Worm (Caenorhabditis elegans): Measurements from ENCODE around the gene D2023.3.
A peak's percentile ranks its signal among the peaks of the same experiment; 100 is the strongest.

Gene D2023.3

ce11 chrV:11811921-11812320 is at the start of gene D2023.3:
Gene D2023.3 (minus strand): TSS chrV:11812021.
- TF ChIP-seq fos-1 (tag; optimal IDR thresholded peaks at IDR 0.05) (no peak), nhr-10 (tag; optimal IDR thresholded peaks at IDR 0.05) (no peak), blmp-1 (tag; optimal IDR thresholded peaks at IDR 0.05; ENCODE audit: insufficient read depth) (no peak), unc-55 (GFP tag; optimal IDR thresholded peaks at IDR 0.05) (no peak), dmd-4 (tag; optimal IDR thresholded peaks at IDR 0.05) (no peak), F13H6.1 (tag; optimal IDR thresholded peaks at IDR 0.05) (no peak), nhr-21 (tag; optimal IDR thresholded peaks at IDR 0.05) (no peak), nhr-77 (tag; optimal IDR thresholded peaks at IDR 0.05) (no peak), lin-39 (tag; optimal IDR thresholded peaks at IDR 0.05) (no peak), nhr-11 (tag; optimal IDR thresholded peaks at IDR 0.05) (no peak), aly-2 (tag; optimal IDR thresholded peaks at IDR 0.05) (no peak), elt-1 (tag; optimal IDR thresholded peaks at IDR 0.05) (no peak), ama-1 (optimal IDR thresholded peaks at IDR 0.05) (no peak), nhr-237 (tag; optimal IDR thresholded peaks at IDR 0.05) (no peak), lin-11 (tag; optimal IDR thresholded peaks at IDR 0.05) (no peak), sem-4 (tag; optimal IDR thresholded peaks at IDR 0.05) (no peak), crh-2 (tag; optimal IDR thresholded peaks at IDR 0.05) (no peak), ceh-16 (tag; optimal IDR thresholded peaks at IDR 0.05) (no peak), peb-1 (tag; optimal IDR thresholded peaks at IDR 0.05) (no peak)

DNA sequence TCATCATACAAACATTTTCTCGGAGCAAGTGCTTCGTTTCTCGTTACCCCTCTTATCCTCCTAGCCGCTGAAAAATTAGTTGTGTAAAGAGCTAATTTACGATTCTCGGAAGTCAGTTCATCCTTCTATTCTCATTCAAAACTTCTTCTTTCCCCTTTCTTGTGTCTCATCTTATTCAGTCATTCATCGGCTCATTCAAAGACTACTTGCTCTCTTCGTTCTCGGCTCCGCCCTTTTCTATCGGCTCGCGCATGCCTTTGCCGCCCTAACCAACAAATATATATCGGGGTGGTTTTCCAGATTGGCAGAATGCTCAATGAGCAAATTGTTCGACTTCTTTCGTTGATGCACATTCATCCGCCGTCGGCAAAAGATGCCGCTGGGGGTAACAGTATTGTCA is 48.6 kb upstream of the D2023.3 start, which contains the start of gene R13H4.5:
R13H4.5 (plus strand) TSS at position 301 of the 400 bp plus-strand sequence.
- no peak for TF ChIP-seq skn-1 (tag; optimal IDR thresholded peaks at IDR 0.05)
- TF ChIP-seq ztf-1 (GFP tag; conservative IDR thresholded peaks at IDR 0.05), result 0 out of 2 replicates have a peak, but pooled peaks have one; percentile 35
- TF ChIP-seq unc-55 (GFP tag; optimal IDR thresholded peaks at IDR 0.05), result peak; percentile 19

DNA sequence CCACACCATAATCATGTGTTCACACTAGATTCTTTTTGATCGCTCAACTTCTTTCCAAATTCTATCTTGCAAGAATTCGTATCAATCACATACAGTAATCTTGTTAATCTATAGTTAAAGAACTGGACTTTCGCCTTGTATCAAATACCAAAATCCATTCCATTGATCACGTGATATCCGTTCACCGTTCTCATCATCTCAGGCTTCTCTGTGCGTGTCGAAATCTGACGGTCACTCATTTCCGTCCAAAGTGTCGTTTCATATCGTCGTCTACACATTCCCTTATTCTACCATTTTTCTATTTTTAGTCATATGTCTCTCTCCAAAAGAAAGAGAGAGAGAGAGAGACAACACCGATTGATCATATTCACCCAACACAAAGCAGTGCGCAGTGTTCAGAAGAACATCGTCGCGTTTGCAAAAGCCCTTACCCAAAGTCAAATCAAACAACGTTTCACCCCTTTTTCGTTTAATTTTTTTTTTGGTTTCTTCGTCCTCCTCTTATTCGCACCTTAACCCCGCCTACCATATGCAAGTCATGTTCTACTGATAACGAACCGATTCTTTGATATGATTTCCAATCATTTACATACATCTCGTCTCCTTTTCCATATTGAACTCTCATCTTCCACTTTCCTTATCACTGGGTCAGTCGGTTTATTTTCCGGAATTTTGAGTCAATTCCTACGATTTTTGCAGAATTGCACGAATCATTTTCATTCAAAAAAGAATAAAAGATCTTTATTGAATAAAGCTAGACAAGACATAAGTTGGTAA is 47.4 kb upstream of the D2023.3 start:
- TF ChIP-seq fos-1 (tag; optimal IDR thresholded peaks at IDR 0.05), result peak; percentile 96
- peak; percentile 87 for TF ChIP-seq blmp-1 (tag; optimal IDR thresholded peaks at IDR 0.05; ENCODE audit: insufficient read depth)
- TF ChIP-seq nhr-129 (tag; optimal IDR thresholded peaks at IDR 0.05), result no peak
- no peak for TF ChIP-seq mab-5 (tag; optimal IDR thresholded peaks at IDR 0.05)
- TF ChIP-seq C34F6.9 (tag; optimal IDR thresholded peaks at IDR 0.05), result no peak
- no peak for TF ChIP-seq elt-1 (tag; optimal IDR thresholded peaks at IDR 0.05)
- no peak for TF ChIP-seq elt-3 (tag; optimal IDR thresholded peaks at IDR 0.05)
- peak; percentile 94 for TF ChIP-seq nhr-21 (tag; optimal IDR thresholded peaks at IDR 0.05)
- peak; percentile 69 for TF ChIP-seq egl-27 (tag; optimal IDR thresholded peaks at IDR 0.05)
- TF ChIP-seq crh-2 (tag; optimal IDR thresholded peaks at IDR 0.05), result no peak
- peak; percentile 91 for TF ChIP-seq sma-9 (GFP tag; optimal IDR thresholded peaks at IDR 0.05)
- TF ChIP-seq sma-9 (tag; optimal IDR thresholded peaks at IDR 0.05), result no peak
- TF ChIP-seq gmeb-1 (tag; optimal IDR thresholded peaks at IDR 0.05), result no peak
- no peak for TF ChIP-seq ztf-11 (tag; optimal IDR thresholded peaks at IDR 0.05)
- peak; percentile 79 for TF ChIP-seq sma-3 (GFP tag; optimal IDR thresholded peaks at IDR 0.05)
- no peak for TF ChIP-seq nhr-23 (tag; optimal IDR thresholded peaks at IDR 0.05)
- peak; percentile 52 to 84 for TF ChIP-seq mdl-1 (tag; optimal IDR thresholded peaks at IDR 0.05)
- TF ChIP-seq F13H6.1 (tag; optimal IDR thresholded peaks at IDR 0.05), result peak; percentile 57
- TF ChIP-seq nhr-12 (tag; optimal IDR thresholded peaks at IDR 0.05), result no peak
- peak; percentile 90 for TF ChIP-seq nhr-25 (tag; optimal IDR thresholded peaks at IDR 0.05)
- TF ChIP-seq zag-1 (tag; optimal IDR thresholded peaks at IDR 0.05), result no peak
- no peak for TF ChIP-seq ama-1 (optimal IDR thresholded peaks at IDR 0.05)
- TF ChIP-seq ztf-4 (tag; optimal IDR thresholded peaks at IDR 0.05), result no peak
- no peak for TF ChIP-seq nhr-6 (tag; optimal IDR thresholded peaks at IDR 0.05)
- TF ChIP-seq ZK546.5 (tag; optimal IDR thresholded peaks at IDR 0.05), result no peak
- TF ChIP-seq nhr-10 (tag; optimal IDR thresholded peaks at IDR 0.05), result no peak
- no peak for TF ChIP-seq unc-55 (GFP tag; optimal IDR thresholded peaks at IDR 0.05)
- no peak for TF ChIP-seq ztf-1 (GFP tag; conservative IDR thresholded peaks at IDR 0.05)
- no peak for TF ChIP-seq unc-39 (tag; optimal IDR thresholded peaks at IDR 0.05)
- no peak for TF ChIP-seq alr-1 (tag; optimal IDR thresholded peaks at IDR 0.05)
- peak in 1 of 2 experiments; percentile 48 for TF ChIP-seq lsy-2 (tag; optimal IDR thresholded peaks at IDR 0.05)
- no peak for TF ChIP-seq ceh-82 (tag; optimal IDR thresholded peaks at IDR 0.05)

All from whole organism, L2 larva.